Worm (Caenorhabditis elegans): ENCODE data around the gene gly-8.

gly-8 gene

DNA sequence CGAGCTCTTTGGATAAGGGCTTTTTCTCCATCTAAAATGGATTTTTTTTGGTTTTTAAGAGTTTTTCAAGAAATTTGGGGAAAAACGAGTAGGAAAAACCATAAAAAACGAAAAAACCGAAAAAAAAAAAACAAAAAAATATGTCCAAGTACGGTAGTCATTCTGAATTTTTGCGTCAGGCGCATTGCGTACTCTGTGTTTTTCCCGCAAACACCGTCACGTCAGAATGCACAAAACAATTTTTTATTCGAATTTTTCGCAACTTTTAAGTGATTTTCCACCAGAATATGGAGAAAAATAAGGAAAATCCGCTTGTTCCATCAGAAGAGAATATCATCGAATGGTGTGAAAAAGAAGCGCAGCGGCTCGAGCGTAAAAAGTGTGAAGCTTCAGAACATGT, 43.7 kb upstream of the gly-8 start, which contains the start of the genes Y66D12A.6 and ceh-92 (continued):
- TF ChIP-seq bed-1 (GFP tag; IDR thresholded peaks at IDR 0.05) = no peak
- TF ChIP-seq F10E7.11 (tag; optimal IDR thresholded peaks at IDR 0.05) = no peak
- TF ChIP-seq pha-4 (tag; optimal IDR thresholded peaks at IDR 0.05) = no peak
- no peak for TF ChIP-seq die-1 (tag; optimal IDR thresholded peaks at IDR 0.05)
- TF ChIP-seq hmg-20 (GFP tag; IDR thresholded peaks at IDR 0.05) = no peak
- TF ChIP-seq ets-4 (GFP tag; optimal IDR thresholded peaks at IDR 0.05) = no peak
- TF ChIP-seq nhr-120 (GFP tag; IDR thresholded peaks at IDR 0.05) = no peak
- no peak for TF ChIP-seq ztf-26 (tag; optimal IDR thresholded peaks at IDR 0.05)
- no peak for TF ChIP-seq F57A8.1 (GFP tag; optimal IDR thresholded peaks at IDR 0.05)
- no peak for TF ChIP-seq nfyb-1 (GFP tag; IDR thresholded peaks at IDR 0.05)
- no peak for TF ChIP-seq attf-3 (GFP tag; conservative IDR thresholded peaks at IDR 0.05)
- peak; percentile 25 for TF ChIP-seq dpl-1 (GFP tag; optimal IDR thresholded peaks at IDR 0.05)
- no peak for TF ChIP-seq Y53G8AR.9 (GFP tag; conservative IDR thresholded peaks at IDR 0.05)
- no peak for TF ChIP-seq mes-4 (tag; optimal IDR thresholded peaks at IDR 0.05)
- TF ChIP-seq lag-1 (GFP tag; IDR thresholded peaks at IDR 0.05) = no peak
- TF ChIP-seq hmg-1.2 (GFP tag; IDR thresholded peaks at IDR 0.05) = no peak
- TF ChIP-seq cebp-1 (GFP tag; IDR thresholded peaks at IDR 0.05) = no peak
- TF ChIP-seq cebp-1 (tag; optimal IDR thresholded peaks at IDR 0.05) = no peak
- TF ChIP-seq xnd-1 (tag; optimal IDR thresholded peaks at IDR 0.05) = no peak
- no peak for TF ChIP-seq egl-44 (GFP tag; IDR thresholded peaks at IDR 0.05)
- TF ChIP-seq sdz-38 (tag; optimal IDR thresholded peaks at IDR 0.05) = no peak
- peak; percentile 49; the same call in 1 of the 2 replicates for TF ChIP-seq mcd-1 (GFP tag; IDR thresholded peaks at IDR 0.05)
- TF ChIP-seq tlf-1 (GFP tag; optimal IDR thresholded peaks at IDR 0.05) = no peak
- TF ChIP-seq mxl-1 (tag; optimal IDR thresholded peaks at IDR 0.05) = no peak
- no peak for TF ChIP-seq nhr-179 (tag; optimal IDR thresholded peaks at IDR 0.05)
- TF ChIP-seq ceh-27 (GFP tag; optimal IDR thresholded peaks at IDR 0.05) = no peak
- peak; percentile 47 for TF ChIP-seq F33H1.4 (GFP tag; IDR thresholded peaks at IDR 0.05)
- peak; percentile 78 for TF ChIP-seq lsl-1 (GFP tag; optimal IDR thresholded peaks at IDR 0.05)
- TF ChIP-seq ZK185.1 (tag; optimal IDR thresholded peaks at IDR 0.05; ENCODE audit: poor library complexity, severe bottlenecking) = no peak
- TF ChIP-seq ztf-28 (GFP tag; IDR thresholded peaks at IDR 0.05) = no peak
- peak; percentile 1 for TF ChIP-seq snpc-3.4 (tag; optimal IDR thresholded peaks at IDR 0.05)
- no peak for TF ChIP-seq rcor-1 (GFP tag; IDR thresholded peaks at IDR 0.05)
- no peak for TF ChIP-seq F39B2.1 (GFP tag; IDR thresholded peaks at IDR 0.05)
- no peak for TF ChIP-seq hrde-1 (tag; optimal IDR thresholded peaks at IDR 0.05; ENCODE audit: borderline replicate concordance)
- no peak for TF ChIP-seq hlh-26 (GFP tag; conservative IDR thresholded peaks at IDR 0.05)
- no peak for TF ChIP-seq rec-8 (tag; optimal IDR thresholded peaks at IDR 0.05)
- no peak for TF ChIP-seq chd-7 (tag; optimal IDR thresholded peaks at IDR 0.05)
- TF ChIP-seq pbrm-1 (GFP tag; IDR thresholded peaks at IDR 0.05) = no peak
- peak; percentile 0 for TF ChIP-seq snpc-1.1 (tag; optimal IDR thresholded peaks at IDR 0.05; ENCODE audit: insufficient read depth)
- TF ChIP-seq ztf-22 (GFP tag; optimal IDR thresholded peaks at IDR 0.05) = no peak
- no peak for TF ChIP-seq hlh-12 (tag; optimal IDR thresholded peaks at IDR 0.05)
- TF ChIP-seq Y53F4B.3 (GFP tag; IDR thresholded peaks at IDR 0.05) = no peak
- no peak for TF ChIP-seq him-1 (tag; optimal IDR thresholded peaks at IDR 0.05)
- no peak for TF ChIP-seq aptf-2 (GFP tag; conservative IDR thresholded peaks at IDR 0.05)
- TF ChIP-seq ztf-25 (GFP tag; IDR thresholded peaks at IDR 0.05) = no peak
- TF ChIP-seq B0019.2 (GFP tag; conservative IDR thresholded peaks at IDR 0.05) = peak; percentile 14; the same call in 1 of the 2 replicates
- no peak for TF ChIP-seq rpc-1 (optimal IDR thresholded peaks at IDR 0.05)
- no peak for TF ChIP-seq rpc-1 (tag; optimal IDR thresholded peaks at IDR 0.05)
- TF ChIP-seq B0261.1 (tag; optimal IDR thresholded peaks at IDR 0.05) = no peak
- TF ChIP-seq akir-1 (GFP tag; optimal IDR thresholded peaks at IDR 0.05) = no peak

Data from whole organism, young adult.